Worm (Caenorhabditis elegans) whole organism, L4 larva: Measurements from ENCODE around the gene fbxa-35.

Source experiments
- aly-2 ChIP-seq: sonication (generic microtip); optimal IDR thresholded peaks from 2 replicates; lab custom pipeline; 2018; ENCODE audit warnings: missing biosample characterization, missing genetic modification characterization
- ctbp-1 ChIP-seq: fragments of 200-800 bp; sonication (Bioruptor generic); IDR thresholded peaks from 2 replicates; pipeline ENCODE4 v1.3.6; 2022; ENCODE audit warnings: missing genetic modification reagents, missing genetic modification characterization, missing compliant biosample characterization

DNA sequence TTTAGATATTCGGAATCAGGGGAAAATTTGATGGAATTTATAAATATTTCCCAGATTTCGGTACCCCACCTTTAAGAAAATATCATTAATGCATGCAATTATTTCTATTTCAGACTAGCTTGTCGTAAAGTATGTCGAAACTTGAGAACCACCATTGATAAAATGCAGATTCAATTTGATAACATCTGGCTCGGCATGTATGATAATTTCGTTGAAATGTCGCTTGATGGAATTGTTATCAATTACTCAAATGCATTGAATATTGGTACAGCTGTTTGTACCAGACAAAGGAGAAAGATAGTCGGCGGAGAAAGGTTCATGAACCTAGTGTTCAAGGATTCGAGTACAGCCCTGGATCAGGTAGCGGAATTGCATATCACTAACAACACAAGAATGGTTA lies 36.4 kb downstream of the fbxa-35 start, which contains the start of gene Y82E9BL.19:
- TF ChIP-seq ctbp-1 (GFP tag; lab: Robert Waterston, UW), result no peak
- TF ChIP-seq aly-2 (tag; lab: Kevin White, UChicago), result no peak
